Fruit fly (Drosophila melanogaster) whole organism, prepupa: Measurements from ENCODE around the gene GC1.

ENCODE experiments used
- CG10631 ChIP-seq: fragments of 200-800 bp; sonication (Bioruptor generic); optimal IDR thresholded peaks from 2 replicates; lab custom pipeline; 2016; ENCODE audit warnings: missing biosample characterization, missing genetic modification characterization
- CG11294 ChIP-seq: fragments of 200-800 bp; sonication (Bioruptor generic); IDR thresholded peaks from 2 replicates; pipeline ENCODE4 v1.3.6; 2022; ENCODE audit warnings: missing biosample characterization, missing genetic modification characterization
- CG11762 ChIP-seq: fragments of 200-800 bp; sonication (Bioruptor generic); optimal IDR thresholded peaks from 3 replicates; lab custom pipeline; 2016; ENCODE audit warnings: missing biosample characterization, missing genetic modification characterization; ENCODE audit not compliant: insufficient read depth
- CG1621 ChIP-seq: fragments of 200-800 bp; sonication (Bioruptor generic); optimal IDR thresholded peaks from 3 replicates; lab custom pipeline; 2018; ENCODE audit warnings: missing biosample characterization, mild to moderate bottlenecking, missing genetic modification characterization
- CG16779 ChIP-seq: fragments of 200-800 bp; sonication (Bioruptor generic); optimal IDR thresholded peaks from 3 replicates; lab custom pipeline; 2017; ENCODE audit warnings: missing biosample characterization, mild to moderate bottlenecking, missing genetic modification characterization
- CG3032 ChIP-seq: fragments of 200-800 bp; optimal IDR thresholded peaks from 2 replicates; lab custom pipeline; 2019; ENCODE audit warnings: missing biosample characterization, mild to moderate bottlenecking, missing genetic modification characterization, moderate library complexity
- CG31627 ChIP-seq: fragments of 200-800 bp; sonication (Bioruptor generic); optimal IDR thresholded peaks from 3 replicates; lab custom pipeline; 2016; ENCODE audit warnings: missing biosample characterization, missing genetic modification characterization
- CG32006 ChIP-seq: fragments of 200-800 bp; sonication (Bioruptor generic); optimal IDR thresholded peaks from 3 replicates; lab custom pipeline; 2017; ENCODE audit warnings: missing biosample characterization, mild to moderate bottlenecking, missing genetic modification characterization
- CG34406 ChIP-seq: fragments of 200-800 bp; sonication (Bioruptor generic); optimal IDR thresholded peaks from 3 replicates; lab custom pipeline; 2016; ENCODE audit warnings: missing biosample characterization, missing genetic modification characterization
- CG3919 ChIP-seq: fragments of 200-800 bp; sonication (Bioruptor generic); optimal IDR thresholded peaks from 3 replicates; lab custom pipeline; 2016; ENCODE audit warnings: missing biosample characterization, missing genetic modification characterization
- CG4318 ChIP-seq: fragments of 200-800 bp; sonication (Bioruptor generic); optimal IDR thresholded peaks from 3 replicates; lab custom pipeline; 2017; ENCODE audit warnings: missing biosample characterization, mild to moderate bottlenecking, missing genetic modification characterization
- CG6163 ChIP-seq: fragments of 200-800 bp; sonication (Bioruptor generic); IDR thresholded peaks from 3 replicates; pipeline ENCODE4 v1.3.6; 2022; ENCODE audit warnings: missing biosample characterization, missing genetic modification characterization
- CG6276 ChIP-seq: fragments of 200-800 bp; sonication (Bioruptor generic); optimal IDR thresholded peaks from 2 replicates; lab custom pipeline; 2017; ENCODE audit warnings: missing biosample characterization, mild to moderate bottlenecking, missing genetic modification characterization
- CG6792 ChIP-seq: fragments of 200-800 bp; sonication (Bioruptor generic); optimal IDR thresholded peaks from 3 replicates; lab custom pipeline; 2016; ENCODE audit warnings: missing biosample characterization, missing genetic modification characterization
- CG6808 ChIP-seq: fragments of 200-800 bp; sonication (Bioruptor generic); optimal IDR thresholded peaks from 3 replicates; lab custom pipeline; 2017; ENCODE audit warnings: missing biosample characterization, missing genetic modification characterization, mild to moderate bottlenecking, moderate library complexity, missing genetic modification reagents
- CG6854 ChIP-seq: fragments of 200-800 bp; sonication (Bioruptor generic); optimal IDR thresholded peaks from 2 replicates; lab custom pipeline; 2017; ENCODE audit warnings: missing biosample characterization, mild to moderate bottlenecking, missing genetic modification characterization
- CG7368 ChIP-seq: fragments of 200-800 bp; sonication (Bioruptor generic); optimal IDR thresholded peaks from 3 replicates; lab custom pipeline; 2016; ENCODE audit warnings: missing biosample characterization, missing genetic modification characterization
- CG8119 ChIP-seq: fragments of 200-800 bp; sonication (Bioruptor generic); IDR thresholded peaks from 3 replicates; pipeline ENCODE4 v1.3.6; 2022; ENCODE audit warnings: missing biosample characterization, missing genetic modification characterization
- CG8319 ChIP-seq: fragments of 200-800 bp; sonication (Bioruptor generic); optimal IDR thresholded peaks from 3 replicates; lab custom pipeline; 2016; ENCODE audit warnings: missing biosample characterization, missing genetic modification characterization
- CG8632 ChIP-seq: fragments of 200-800 bp; sonication (Bioruptor generic); optimal IDR thresholded peaks from 3 replicates; lab custom pipeline; 2016; ENCODE audit warnings: missing biosample characterization, missing genetic modification characterization
- Eip78C ChIP-seq: fragments of 200-800 bp; sonication (Bioruptor generic); peaks from one replicate; lab custom pipeline; 2016; ENCODE audit warnings: missing biosample characterization, missing genetic modification characterization
- Eip93F ChIP-seq: fragments of 200-800 bp; sonication (Bioruptor generic); optimal IDR thresholded peaks from 2 replicates; lab custom pipeline; 2016; ENCODE audit warnings: missing biosample characterization, mild to moderate bottlenecking, missing genetic modification characterization
- Ets96B ChIP-seq: fragments of 200-800 bp; optimal IDR thresholded peaks from 2 replicates; lab custom pipeline; 2019; ENCODE audit warnings: missing biosample characterization, mild to moderate bottlenecking, missing genetic modification characterization, moderate library complexity
- Gug ChIP-seq: fragments of 200-800 bp; sonication (Bioruptor generic); IDR thresholded peaks from 2 replicates; pipeline ENCODE4 v1.3.6; 2022; ENCODE audit warnings: missing biosample characterization, missing genetic modification characterization
- Hr4 ChIP-seq: fragments of 200-800 bp; sonication (Bioruptor generic); optimal IDR thresholded peaks from 3 replicates; lab custom pipeline; 2016; ENCODE audit warnings: missing biosample characterization, missing genetic modification characterization
- OdsH ChIP-seq: fragments of 200-800 bp; sonication (Bioruptor generic); optimal IDR thresholded peaks from 3 replicates; lab custom pipeline; 2016; ENCODE audit warnings: missing biosample characterization, missing genetic modification characterization
- Sox102F ChIP-seq: fragments of 200-800 bp; sonication (Bioruptor generic); optimal IDR thresholded peaks from 2 replicates; lab custom pipeline; 2016; ENCODE audit warnings: missing biosample characterization, mild to moderate bottlenecking, missing genetic modification characterization
- Sox14 ChIP-seq: fragments of 200-800 bp; sonication (Bioruptor generic); optimal IDR thresholded peaks from 3 replicates; lab custom pipeline; 2016; ENCODE audit warnings: missing biosample characterization, missing genetic modification characterization
- Sox15 ChIP-seq: fragments of 200-800 bp; sonication (Bioruptor generic); optimal IDR thresholded peaks from 3 replicates; lab custom pipeline; 2016; ENCODE audit warnings: missing biosample characterization, missing genetic modification characterization
- achi ChIP-seq: fragments of 200-800 bp; sonication (Bioruptor generic); optimal IDR thresholded peaks from 3 replicates; lab custom pipeline; 2016; ENCODE audit warnings: missing biosample characterization, missing genetic modification characterization
- acj6 ChIP-seq: fragments of 200-800 bp; sonication (Bioruptor generic); optimal IDR thresholded peaks from 3 replicates; lab custom pipeline; 2016; ENCODE audit warnings: missing biosample characterization, missing genetic modification characterization
- cyc ChIP-seq: fragments of 200-800 bp; sonication (Bioruptor generic); optimal IDR thresholded peaks from 3 replicates; lab custom pipeline; 2016; ENCODE audit warnings: missing biosample characterization, missing genetic modification characterization
- esn ChIP-seq: fragments of 200-800 bp; sonication (Bioruptor generic); optimal IDR thresholded peaks from 2 replicates; lab custom pipeline; 2016; ENCODE audit warnings: missing biosample characterization, mild to moderate bottlenecking, missing genetic modification characterization, moderate library complexity
- fd85E ChIP-seq: fragments of 200-800 bp; sonication (Bioruptor generic); optimal IDR thresholded peaks from 3 replicates; lab custom pipeline; 2016; ENCODE audit warnings: missing biosample characterization, missing genetic modification characterization
- lz ChIP-seq: fragments of 200-800 bp; sonication (Bioruptor generic); optimal IDR thresholded peaks from 3 replicates; lab custom pipeline; 2016; ENCODE audit warnings: missing biosample characterization, missing genetic modification characterization
- pdm3 ChIP-seq: fragments of 200-800 bp; sonication (Bioruptor generic); optimal IDR thresholded peaks from 3 replicates; lab custom pipeline; 2016; ENCODE audit warnings: missing biosample characterization, missing genetic modification characterization
- salr ChIP-seq, 2 experiments: fragments of 200-800 bp; sonication (Bioruptor generic); optimal IDR thresholded peaks; 3 replicates each; lab custom pipeline; 2016 to 2018; ENCODE audit warnings: missing biosample characterization in 2 of 2, missing genetic modification characterization in 2 of 2, mild to moderate bottlenecking in 1 of 2
- spab ChIP-seq: fragments of 200-800 bp; sonication (Bioruptor generic); optimal IDR thresholded peaks from 2 replicates; lab custom pipeline; 2017; ENCODE audit warnings: missing biosample characterization, mild to moderate bottlenecking, missing genetic modification characterization, missing genetic modification reagents
- ss ChIP-seq, 2 experiments: fragments of 200-800 bp; sonication (Bioruptor generic); optimal IDR thresholded peaks; 2 replicates in 1 of 2; 3 replicates in 1 of 2; lab custom pipeline; 2017 to 2018; ENCODE audit warnings: mild to moderate bottlenecking in 2 of 2, missing biosample characterization in 2 of 2, missing genetic modification characterization in 2 of 2, moderate library complexity in 1 of 2
- svp ChIP-seq: fragments of 200-800 bp; sonication (Bioruptor generic); peaks from one replicate; lab custom pipeline; 2016; ENCODE audit warnings: missing biosample characterization, missing genetic modification characterization
- topi ChIP-seq: fragments of 200-800 bp; sonication (Bioruptor generic); optimal IDR thresholded peaks from 3 replicates; lab custom pipeline; 2016; ENCODE audit warnings: missing biosample characterization, missing genetic modification characterization
- vri ChIP-seq: fragments of 200-800 bp; sonication (Bioruptor generic); optimal IDR thresholded peaks from 3 replicates; lab custom pipeline; 2016; ENCODE audit warnings: missing biosample characterization, mild to moderate bottlenecking, missing genetic modification characterization

GC1 gene

dm6 chr3R:11945450-11946317, 21.8 kb upstream of the GC1 start:
- no peak for TF ChIP-seq CG6792 (GFP tag; lab: Kevin White, UChicago)
- no peak for TF ChIP-seq vri
- TF ChIP-seq CG4318 (GFP tag; lab: Kevin White, UChicago): peak; percentile 21
- TF ChIP-seq CG1621 (tag; lab: Kevin White, UChicago): peak; percentile 5
- peak; percentile 80 for TF ChIP-seq Eip78C
- 0 out of 2 replicates have a peak, but pooled peaks have one; percentile 14 for TF ChIP-seq Gug
- TF ChIP-seq Sox15 (GFP tag; lab: Kevin White, UChicago): no peak
- peak; percentile 7 for TF ChIP-seq acj6 (GFP tag; lab: Kevin White, UChicago)
- no peak for TF ChIP-seq CG34406
- TF ChIP-seq esn (GFP tag; lab: Kevin White, UChicago): no peak
- no peak for TF ChIP-seq CG11762 (GFP tag; lab: Kevin White, UChicago)
- TF ChIP-seq CG6808 (GFP tag; lab: Kevin White, UChicago): peak; percentile 24
- TF ChIP-seq CG8319 (GFP tag; lab: Kevin White, UChicago): no peak
- TF ChIP-seq OdsH: peak; percentile 10
- no peak for TF ChIP-seq CG8632 (GFP tag; lab: Kevin White, UChicago)
- no peak for TF ChIP-seq CG11294
- peak; percentile 14 for TF ChIP-seq Ets96B
- TF ChIP-seq spab (GFP tag; lab: Kevin White, UChicago): no peak
- TF ChIP-seq Hr4: peak; percentile 30
- peak in 1 of 2 experiments; percentile 53 for TF ChIP-seq salr (GFP tag; optimal IDR thresholded peaks at IDR 0.05; lab: Kevin White, UChicago)
- TF ChIP-seq CG31627 (GFP tag; lab: Kevin White, UChicago): no peak
- TF ChIP-seq fd85E (GFP tag; lab: Kevin White, UChicago): no peak
- TF ChIP-seq cyc (GFP tag; lab: Kevin White, UChicago): no peak
- no peak for TF ChIP-seq svp (GFP tag; lab: Kevin White, UChicago)
- TF ChIP-seq CG3919 (GFP tag; lab: Kevin White, UChicago): no peak
- TF ChIP-seq achi (GFP tag; lab: Kevin White, UChicago): peak; percentile 45
- peak; percentile 39 for TF ChIP-seq CG10631 (GFP tag; lab: Kevin White, UChicago)
- no peak for TF ChIP-seq CG16779 (tag; lab: Kevin White, UChicago)
- TF ChIP-seq CG6276 (GFP tag; lab: Kevin White, UChicago): peak; percentile 39
- no peak for TF ChIP-seq Sox102F (GFP tag; lab: Kevin White, UChicago)
- no peak for TF ChIP-seq CG6854 (GFP tag; lab: Kevin White, UChicago)
- TF ChIP-seq CG6163: 0 out of 3 replicates have a peak, but pooled peaks have one; percentile 37
- TF ChIP-seq lz (GFP tag; lab: Kevin White, UChicago): no peak
- no peak for TF ChIP-seq Eip93F (GFP tag; lab: Kevin White, UChicago)
- peak; percentile 6 for TF ChIP-seq pdm3 (GFP tag; lab: Kevin White, UChicago)
- TF ChIP-seq topi (GFP tag; lab: Kevin White, UChicago): no peak
- TF ChIP-seq CG7368: no peak
- TF ChIP-seq CG32006 (GFP tag; lab: Kevin White, UChicago): peak; percentile 64
- TF ChIP-seq ss (GFP tag; optimal IDR thresholded peaks at IDR 0.05; lab: Kevin White, UChicago): peak in 1 of 2 experiments; percentile 25
- no peak for TF ChIP-seq Sox14 (GFP tag; lab: Kevin White, UChicago)
- peak; percentile 36 for TF ChIP-seq CG3032 (tag; lab: Kevin White, UChicago)
- TF ChIP-seq CG8119: peak; percentile 61; the same call in 2 of the 3 replicates
- TF ChIP-seq, all 60 proteins: peak for 19
